Worm (Caenorhabditis elegans): ENCODE data around the gene ZK896.4.

The ZK896.4 gene

ce11 chrIV:12845596-12845995 is 37.5 kb downstream of the ZK896.4 start, which contains the start of gene txt-19:
TSS of gene txt-19 (plus strand) at chrIV:12845899.
- TF ChIP-seq dve-1 (tag; optimal IDR thresholded peaks at IDR 0.05) (no peak), ceh-30 (tag; optimal IDR thresholded peaks at IDR 0.05) (no peak), ref-2 (tag; optimal IDR thresholded peaks at IDR 0.05) (no peak), fax-1 (tag; optimal IDR thresholded peaks at IDR 0.05) (peak; percentile 13), rnt-1 (tag; optimal IDR thresholded peaks at IDR 0.05) (no peak), madf-2 (tag; optimal IDR thresholded peaks at IDR 0.05) (no peak), tbx-2 (tag; optimal IDR thresholded peaks at IDR 0.05) (peak; percentile 11), ahr-1 (tag; optimal IDR thresholded peaks at IDR 0.05) (no peak), ceh-45 (GFP tag; IDR thresholded peaks at IDR 0.05) (no peak), hlh-15 (tag; optimal IDR thresholded peaks at IDR 0.05) (no peak), pag-3 (tag; optimal IDR thresholded peaks at IDR 0.05; ENCODE audit: borderline replicate concordance) (no peak), ets-4 (tag; optimal IDR thresholded peaks at IDR 0.05) (no peak), ceh-24 (tag; optimal IDR thresholded peaks at IDR 0.05) (no peak), mec-3 (tag; optimal IDR thresholded peaks at IDR 0.05; ENCODE audit: borderline replicate concordance) (no peak), ceh-31 (tag; optimal IDR thresholded peaks at IDR 0.05) (peak; percentile 42), ama-1 (optimal IDR thresholded peaks at IDR 0.05) (no peak), nfya-1 (tag; optimal IDR thresholded peaks at IDR 0.05) (peak; percentile 9), eyg-1 (tag; optimal IDR thresholded peaks at IDR 0.05) (no peak), ceh-18 (tag; optimal IDR thresholded peaks at IDR 0.05) (peak; percentile 35), T23F11.4 (GFP tag; optimal IDR thresholded peaks at IDR 0.05) (no peak), ceh-34 (tag; optimal IDR thresholded peaks at IDR 0.05) (no peak), elt-2 (tag; optimal IDR thresholded peaks at IDR 0.05) (no peak), Y22D7AL.16 (tag; optimal IDR thresholded peaks at IDR 0.05) (no peak), odd-2 (tag; optimal IDR thresholded peaks at IDR 0.05) (no peak), pha-2 (tag; optimal IDR thresholded peaks at IDR 0.05) (no peak), C38D4.7 (GFP tag; optimal IDR thresholded peaks at IDR 0.05) (no peak), ceh-6 (GFP tag; optimal IDR thresholded peaks at IDR 0.05) (no peak), dmd-4 (tag; optimal IDR thresholded peaks at IDR 0.05; ENCODE audit: borderline replicate concordance) (no peak), ttx-3 (tag; optimal IDR thresholded peaks at IDR 0.05) (no peak), ceh-19 (GFP tag; optimal IDR thresholded peaks at IDR 0.05) (no peak), unc-42 (tag; optimal IDR thresholded peaks at IDR 0.05) (peak; percentile 27), ceh-48 (tag; optimal IDR thresholded peaks at IDR 0.05) (no peak), hlh-8 (tag; optimal IDR thresholded peaks at IDR 0.05) (no peak), ceh-9 (tag; optimal IDR thresholded peaks at IDR 0.05) (no peak), sdc-2 (tag; optimal IDR thresholded peaks at IDR 0.05) (no peak), pha-4 (tag; optimal IDR thresholded peaks at IDR 0.05) (no peak), unc-86 (tag; optimal IDR thresholded peaks at IDR 0.05) (no peak), C08G9.2 (tag; optimal IDR thresholded peaks at IDR 0.05) (no peak), elt-4 (tag; optimal IDR thresholded peaks at IDR 0.05) (no peak), nhr-232 (tag; optimal IDR thresholded peaks at IDR 0.05) (no peak), pqm-1 (tag; optimal IDR thresholded peaks at IDR 0.05) (no peak), ceh-14 (tag; optimal IDR thresholded peaks at IDR 0.05) (peak; percentile 53), npax-4 (tag; optimal IDR thresholded peaks at IDR 0.05) (no peak), che-1 (tag; optimal IDR thresholded peaks at IDR 0.05) (no peak), lim-6 (tag; optimal IDR thresholded peaks at IDR 0.05) (no peak)

ce11 chrIV:12842895-12843294 is 40.2 kb downstream of the ZK896.4 start:
- TF ChIP-seq ets-4 (tag; optimal IDR thresholded peaks at IDR 0.05): no peak
- peak; percentile 31 for TF ChIP-seq nfya-1 (tag; optimal IDR thresholded peaks at IDR 0.05)
- no peak for TF ChIP-seq ceh-2 (tag; optimal IDR thresholded peaks at IDR 0.05)
- peak; percentile 12 for TF ChIP-seq ceh-34 (tag; optimal IDR thresholded peaks at IDR 0.05)
- TF ChIP-seq unc-55 (GFP tag; optimal IDR thresholded peaks at IDR 0.05): peak; percentile 72
- peak; percentile 28 for TF ChIP-seq unc-42 (tag; optimal IDR thresholded peaks at IDR 0.05)

All from whole organism, late embryonic.